Fruit fly (Drosophila melanogaster): ENCODE data around the gene CG10864.

dm6 chr3R:18404713-18405112 is 6.7 kb downstream of the CG10864 start, which contains the start of gene CG7685:
- TF ChIP-seq usp (GFP tag; optimal IDR thresholded peaks at IDR 0.05) (no peak), CG8478 (optimal IDR thresholded peaks at IDR 0.05) (no peak), pan (optimal IDR thresholded peaks at IDR 0.05) (no peak), psq (optimal IDR thresholded peaks at IDR 0.05) (no peak), Dll (optimal IDR thresholded peaks at IDR 0.05) (no peak), EcR (GFP tag; optimal IDR thresholded peaks at IDR 0.05) (no peak)
